Worm (Caenorhabditis elegans) whole organism, L2 larva: ENCODE results near the gene eelo-1.

Source experiments
- C34F6.9 ChIP-seq: fragments of 150-350 bp; optimal IDR thresholded peaks from 2 replicates; lab custom pipeline; 2014; ENCODE audit warnings: missing biosample characterization, missing genetic modification characterization
- R02D3.7 ChIP-seq: fragments of 150-350 bp; optimal IDR thresholded peaks from 2 replicates; lab custom pipeline; 2014; ENCODE audit warnings: missing biosample characterization, missing genetic modification characterization
- Y55F3AM.14 ChIP-seq: fragments of 200-800 bp; sonication (Bioruptor generic); optimal IDR thresholded peaks from 2 replicates; lab custom pipeline; 2018; ENCODE audit warnings: mild to moderate bottlenecking, missing genetic modification characterization, missing compliant biosample characterization
- ZK546.5 ChIP-seq: sonication (generic microtip); optimal IDR thresholded peaks from 2 replicates; lab custom pipeline; 2017; ENCODE audit warnings: missing biosample characterization, missing genetic modification characterization
- alr-1 ChIP-seq: fragments of 150-350 bp; optimal IDR thresholded peaks from 2 replicates; lab custom pipeline; 2014; ENCODE audit warnings: missing biosample characterization, missing genetic modification characterization
- aly-2 ChIP-seq: fragments of 150-350 bp; optimal IDR thresholded peaks from 2 replicates; lab custom pipeline; 2014; ENCODE audit warnings: missing biosample characterization, missing genetic modification characterization
- ama-1 ChIP-seq: fragments of 150-350 bp; optimal IDR thresholded peaks from 2 replicates; lab custom pipeline; 2018; ENCODE audit warnings: inconsistent platforms
- blmp-1 ChIP-seq: sonication (generic microtip); optimal IDR thresholded peaks from 2 replicates; lab custom pipeline; 2017; ENCODE audit warnings: missing genetic modification characterization, mild to moderate bottlenecking, missing compliant biosample characterization, antibody characterized with exemption, moderate library complexity; ENCODE audit not compliant: insufficient read depth
- ceh-82 ChIP-seq: fragments of 150-350 bp; optimal IDR thresholded peaks from 2 replicates; lab custom pipeline; 2014; ENCODE audit warnings: missing biosample characterization, missing genetic modification characterization
- crh-2 ChIP-seq: sonication (generic microtip); optimal IDR thresholded peaks from 2 replicates; lab custom pipeline; 2017; ENCODE audit warnings: missing biosample characterization, missing genetic modification characterization
- dmd-4 ChIP-seq: sonication (generic microtip); optimal IDR thresholded peaks from 2 replicates; lab custom pipeline; 2017; ENCODE audit warnings: missing biosample characterization, missing genetic modification characterization
- elt-1 ChIP-seq: fragments of 150-350 bp; optimal IDR thresholded peaks from 2 replicates; lab custom pipeline; 2014; ENCODE audit warnings: missing biosample characterization, missing genetic modification characterization
- fos-1 ChIP-seq: fragments of 150-350 bp; optimal IDR thresholded peaks from 2 replicates; lab custom pipeline; 2014; ENCODE audit warnings: missing biosample characterization, missing genetic modification characterization
- gmeb-1 ChIP-seq: fragments of 150-350 bp; optimal IDR thresholded peaks from 2 replicates; lab custom pipeline; 2014; ENCODE audit warnings: missing biosample characterization, missing genetic modification characterization
- lin-11 ChIP-seq: fragments of 150-350 bp; sonication (generic microtip); optimal IDR thresholded peaks from 2 replicates; lab custom pipeline; 2014; ENCODE audit warnings: missing biosample characterization, missing genetic modification characterization, inconsistent platforms, mixed read lengths
- lin-13 ChIP-seq: fragments of 150-350 bp; optimal IDR thresholded peaks from 2 replicates; lab custom pipeline; 2014; ENCODE audit warnings: missing biosample characterization, missing genetic modification reagents, missing genetic modification characterization
- lsy-2 ChIP-seq, 2 experiments: fragments of 150-350 bp in 1 of 2; sonication (generic microtip) in 1 of 2; optimal IDR thresholded peaks; 2 replicates each; lab custom pipeline; 2014 to 2017; ENCODE audit warnings: missing biosample characterization in 2 of 2, missing genetic modification characterization in 2 of 2
- mab-5 ChIP-seq: fragments of 150-350 bp; optimal IDR thresholded peaks from 2 replicates; lab custom pipeline; 2014; ENCODE audit warnings: missing biosample characterization, missing genetic modification characterization
- mbf-1 ChIP-seq: sonication (generic microtip); optimal IDR thresholded peaks from 2 replicates; lab custom pipeline; 2017; ENCODE audit warnings: missing biosample characterization, missing genetic modification characterization
- mdl-1 ChIP-seq, 2 experiments: fragments of 150-350 bp in 1 of 2; sonication (generic microtip) in 1 of 2; optimal IDR thresholded peaks; 2 replicates each; lab custom pipeline; 2017; ENCODE audit warnings: missing biosample characterization in 2 of 2, missing genetic modification characterization in 2 of 2
- nhr-10 ChIP-seq: sonication (generic microtip); optimal IDR thresholded peaks from 2 replicates; lab custom pipeline; 2017; ENCODE audit warnings: missing biosample characterization, missing genetic modification characterization
- nhr-11 ChIP-seq: fragments of 150-350 bp; optimal IDR thresholded peaks from 2 replicates; lab custom pipeline; 2014; ENCODE audit warnings: missing biosample characterization, missing genetic modification characterization
- nhr-12 ChIP-seq: fragments of 150-350 bp; optimal IDR thresholded peaks from 2 replicates; lab custom pipeline; 2014; ENCODE audit warnings: missing biosample characterization, missing genetic modification characterization
- nhr-129 ChIP-seq: fragments of 150-350 bp; optimal IDR thresholded peaks from 2 replicates; lab custom pipeline; 2014; ENCODE audit warnings: missing biosample characterization, missing genetic modification characterization
- nhr-21 ChIP-seq: fragments of 150-350 bp; optimal IDR thresholded peaks from 2 replicates; lab custom pipeline; 2014; ENCODE audit warnings: missing biosample characterization, missing genetic modification characterization
- nhr-23 ChIP-seq: fragments of 150-350 bp; optimal IDR thresholded peaks from 2 replicates; lab custom pipeline; 2014; ENCODE audit warnings: missing biosample characterization, missing genetic modification reagents, missing genetic modification characterization
- nhr-237 ChIP-seq: fragments of 150-350 bp; optimal IDR thresholded peaks from 2 replicates; lab custom pipeline; 2014; ENCODE audit warnings: missing biosample characterization, missing genetic modification characterization
- nhr-25 ChIP-seq: fragments of 150-350 bp; sonication (generic microtip); optimal IDR thresholded peaks from 3 replicates; lab custom pipeline; 2014; ENCODE audit warnings: missing biosample characterization, missing genetic modification characterization
- nhr-6 ChIP-seq: fragments of 150-350 bp; optimal IDR thresholded peaks from 2 replicates; lab custom pipeline; 2014; ENCODE audit warnings: missing biosample characterization, missing genetic modification characterization
- nhr-77 ChIP-seq: fragments of 150-350 bp; optimal IDR thresholded peaks from 2 replicates; lab custom pipeline; 2014; ENCODE audit warnings: missing biosample characterization, missing genetic modification characterization
- peb-1 ChIP-seq: fragments of 150-350 bp; optimal IDR thresholded peaks from 2 replicates; lab custom pipeline; 2014; ENCODE audit warnings: missing biosample characterization, missing genetic modification characterization
- sem-4 ChIP-seq: fragments of 150-350 bp; optimal IDR thresholded peaks from 2 replicates; lab custom pipeline; 2014; ENCODE audit warnings: missing biosample characterization, missing genetic modification reagents, missing genetic modification characterization
- skn-1 ChIP-seq: sonication (generic microtip); optimal IDR thresholded peaks from 2 replicates; lab custom pipeline; 2017; ENCODE audit warnings: missing biosample characterization, missing genetic modification characterization
- sma-3 ChIP-seq: sonication (generic microtip); optimal IDR thresholded peaks from 2 replicates; lab custom pipeline; 2016; ENCODE audit warnings: missing genetic modification reagents, missing genetic modification characterization, missing compliant biosample characterization
- snpc-4 ChIP-seq: fragments of 150-350 bp; optimal IDR thresholded peaks from 2 replicates; lab custom pipeline; 2014; ENCODE audit warnings: missing biosample characterization, missing genetic modification characterization
- unc-39 ChIP-seq: fragments of 150-350 bp; optimal IDR thresholded peaks from 2 replicates; lab custom pipeline; 2014; ENCODE audit warnings: missing biosample characterization, missing genetic modification characterization
- unc-55 ChIP-seq: fragments of 150-350 bp; sonication (generic microtip); optimal IDR thresholded peaks from 3 replicates; lab custom pipeline; 2014; ENCODE audit warnings: missing biosample characterization, missing genetic modification reagents, missing genetic modification characterization
- ztf-1 ChIP-seq: fragments of 200-800 bp; sonication (Bioruptor generic); conservative IDR thresholded peaks from 2 replicates; pipeline ENCODE4 v1.3.6; 2022; ENCODE audit warnings: missing genetic modification characterization, missing compliant biosample characterization
- ztf-11 ChIP-seq: sonication (generic microtip); optimal IDR thresholded peaks from 2 replicates; lab custom pipeline; 2017; ENCODE audit warnings: missing biosample characterization, missing genetic modification characterization

The eelo-1 gene

DNA sequence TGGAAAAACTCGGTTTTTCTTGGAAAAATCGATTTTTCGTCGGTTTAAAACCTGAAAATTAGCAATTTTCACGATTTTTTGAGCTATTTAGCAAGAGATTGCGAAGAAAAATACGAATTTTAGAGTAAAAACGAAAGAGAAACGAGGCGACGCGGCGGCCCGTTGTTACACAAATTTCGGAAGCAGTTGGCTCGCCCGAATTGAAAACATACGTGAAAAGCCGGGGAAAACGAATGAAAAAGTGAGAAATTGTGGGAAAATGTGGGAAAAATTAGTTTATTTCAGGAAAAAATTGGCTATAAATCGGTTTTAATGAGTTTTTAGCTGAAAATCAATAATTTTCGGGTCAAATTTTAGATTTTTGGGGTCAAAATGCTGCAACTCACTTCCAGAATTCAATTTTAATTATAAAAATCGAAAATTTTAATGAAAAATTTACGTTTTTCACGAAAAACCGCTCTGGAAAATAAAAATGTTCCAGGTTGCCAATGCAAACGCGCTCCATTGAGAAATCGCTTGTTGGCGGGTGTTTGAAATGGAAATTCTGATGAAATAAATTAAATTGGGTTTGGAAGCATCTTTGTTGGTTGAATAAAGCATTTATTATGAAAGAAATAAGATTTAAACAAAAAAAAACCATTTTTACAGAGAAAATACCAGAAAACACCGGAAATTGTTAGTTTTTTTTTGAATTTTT lies 25.4 kb downstream of the eelo-1 start, which contains the start of gene snf-6:
Gene snf-6 (minus strand): TSS at position 51 of the 697 bp plus-strand sequence.
- TF ChIP-seq nhr-77 (tag; lab: Kevin White, UChicago) (no peak), fos-1 (tag; lab: Kevin White, UChicago) (peak; percentile 12), unc-55 (GFP tag; lab: Kevin White, UChicago) (peak; percentile 66), peb-1 (tag; lab: Kevin White, UChicago) (no peak), nhr-25 (tag; lab: Kevin White, UChicago) (peak; percentile 15), C34F6.9 (peak; percentile 38), nhr-11 (tag; lab: Kevin White, UChicago) (no peak), ZK546.5 (tag; lab: Kevin White, UChicago) (no peak), mab-5 (tag; lab: Kevin White, UChicago) (no peak), nhr-6 (tag; lab: Kevin White, UChicago) (no peak), unc-39 (tag; lab: Kevin White, UChicago) (no peak), ztf-1 (GFP tag; lab: Robert Waterston, UW) (no peak), nhr-23 (no peak), lin-11 (tag; lab: Kevin White, UChicago) (no peak), ztf-11 (no peak), elt-1 (tag; lab: Kevin White, UChicago) (no peak), nhr-12 (tag; lab: Kevin White, UChicago) (no peak), blmp-1 (no peak), snpc-4 (tag; lab: Kevin White, UChicago) (no peak), gmeb-1 (tag; lab: Kevin White, UChicago) (peak; percentile 92), dmd-4 (no peak), sem-4 (peak; percentile 16), skn-1 (tag; lab: Kevin White, UChicago) (no peak), ceh-82 (no peak), crh-2 (tag; lab: Kevin White, UChicago) (peak; percentile 27), aly-2 (tag; lab: Kevin White, UChicago) (no peak), lsy-2 (tag; optimal IDR thresholded peaks at IDR 0.05; lab: Kevin White, UChicago) (peak; percentile 47 to 62), ama-1 (no peak), lin-13 (GFP tag; lab: Kevin White, UChicago) (peak; percentile 45), mdl-1 (tag; optimal IDR thresholded peaks at IDR 0.05; lab: Kevin White, UChicago) (no peak), sma-3 (GFP tag; lab: Kevin White, UChicago) (peak; percentile 33), R02D3.7 (tag; lab: Kevin White, UChicago) (no peak), nhr-237 (tag; lab: Kevin White, UChicago) (no peak), nhr-10 (no peak), nhr-21 (tag; lab: Kevin White, UChicago) (no peak), nhr-129 (tag; lab: Kevin White, UChicago) (no peak), mbf-1 (no peak)

ce11 chrIII:1528423-1528822 lies 29.9 kb downstream of the eelo-1 start:
- no peak for TF ChIP-seq mab-5 (tag; lab: Kevin White, UChicago)
- TF ChIP-seq blmp-1, result no peak
- no peak for TF ChIP-seq C34F6.9
- TF ChIP-seq nhr-129 (tag; lab: Kevin White, UChicago), result no peak
- no peak for TF ChIP-seq fos-1 (tag; lab: Kevin White, UChicago)
- no peak for TF ChIP-seq alr-1
- TF ChIP-seq lin-11 (tag; lab: Kevin White, UChicago), result no peak
- no peak for TF ChIP-seq aly-2 (tag; lab: Kevin White, UChicago)
- TF ChIP-seq nhr-10, result no peak
- no peak for TF ChIP-seq ceh-82
- TF ChIP-seq nhr-11 (tag; lab: Kevin White, UChicago), result no peak
- TF ChIP-seq lin-13 (GFP tag; lab: Kevin White, UChicago), result no peak
- TF ChIP-seq, all 48 proteins: peak for 0

ce11 chrIII:1519906-1520305 lies 38.4 kb downstream of the eelo-1 start:
- TF ChIP-seq Y55F3AM.14 (GFP tag; lab: Kevin White, UChicago) (no peak), gmeb-1 (tag; lab: Kevin White, UChicago) (no peak), aly-2 (tag; lab: Kevin White, UChicago) (no peak), lin-13 (GFP tag; lab: Kevin White, UChicago) (peak; percentile 66), mbf-1 (no peak), skn-1 (tag; lab: Kevin White, UChicago) (no peak), ama-1 (no peak), sem-4 (no peak), snpc-4 (tag; lab: Kevin White, UChicago) (no peak), lsy-2 (tag; optimal IDR thresholded peaks at IDR 0.05; lab: Kevin White, UChicago) (peak in 1 of 2 experiments; percentile 74)
- TF ChIP-seq, all 48 proteins: peak for 2
